Worm (Caenorhabditis elegans) whole organism, mixed stage, embryonic: ENCODE data around the gene cab-1.
A peak's percentile ranks its signal among the peaks of the same experiment; 100 is the strongest.

ENCODE experiments used
- M03D4.4 ChIP-seq: sonication (generic microtip); optimal IDR thresholded peaks from 2 replicates; lab custom pipeline; 2017; ENCODE audit warnings: mild to moderate bottlenecking, missing genetic modification characterization, missing compliant biosample characterization
- bed-3 ChIP-seq: fragments of 200-800 bp; sonication (Bioruptor generic); optimal IDR thresholded peaks from 3 replicates; lab custom pipeline; 2018; ENCODE audit warnings: mild to moderate bottlenecking, missing genetic modification characterization, moderate library complexity, missing compliant biosample characterization
- blmp-1 ChIP-seq: fragments of 150-350 bp; optimal IDR thresholded peaks from 2 replicates; lab custom pipeline; 2014; ENCODE audit warnings: missing biosample characterization, missing genetic modification characterization
- ceh-39 ChIP-seq: fragments of 150-350 bp; optimal IDR thresholded peaks from 2 replicates; lab custom pipeline; 2014; ENCODE audit warnings: missing biosample characterization, missing genetic modification characterization
- ceh-43 ChIP-seq: fragments of 200-800 bp; sonication (Bioruptor generic); optimal IDR thresholded peaks from 2 replicates; lab custom pipeline; 2018; ENCODE audit warnings: mild to moderate bottlenecking, missing genetic modification characterization, moderate library complexity, missing compliant biosample characterization
- ces-1 ChIP-seq: fragments of 150-350 bp; optimal IDR thresholded peaks from 2 replicates; lab custom pipeline; 2014; ENCODE audit warnings: missing biosample characterization, missing genetic modification reagents, missing genetic modification characterization
- drap-1 ChIP-seq: fragments of 200-800 bp; sonication (Bioruptor generic); optimal IDR thresholded peaks from 3 replicates; lab custom pipeline; 2018; ENCODE audit warnings: mild to moderate bottlenecking, missing genetic modification characterization, missing compliant biosample characterization
- elt-1 ChIP-seq: sonication (generic microtip); optimal IDR thresholded peaks from 2 replicates; lab custom pipeline; 2017; ENCODE audit warnings: missing genetic modification characterization, mild to moderate bottlenecking, missing compliant biosample characterization, antibody characterized with exemption, moderate library complexity, borderline replicate concordance; ENCODE audit not compliant: insufficient read depth
- elt-3 ChIP-seq: fragments of 150-350 bp; optimal IDR thresholded peaks from 2 replicates; lab custom pipeline; 2014; ENCODE audit warnings: missing biosample characterization, missing genetic modification characterization
- ham-2 ChIP-seq: fragments of 200-800 bp; sonication (Bioruptor generic); optimal IDR thresholded peaks from 2 replicates; lab custom pipeline; 2018; ENCODE audit warnings: mild to moderate bottlenecking, missing genetic modification characterization, missing compliant biosample characterization
- hlh-1 ChIP-seq: fragments of 150-350 bp; optimal IDR thresholded peaks from 2 replicates; lab custom pipeline; 2014; ENCODE audit warnings: missing biosample characterization, missing genetic modification reagents, missing genetic modification characterization
- lin-13 ChIP-seq: fragments of 150-350 bp; optimal IDR thresholded peaks from 2 replicates; lab custom pipeline; 2014; ENCODE audit warnings: missing biosample characterization, missing genetic modification characterization
- lin-32 ChIP-seq: fragments of 200-800 bp; sonication (Bioruptor generic); optimal IDR thresholded peaks from 2 replicates; lab custom pipeline; 2018; ENCODE audit warnings: mild to moderate bottlenecking, missing genetic modification characterization, missing compliant biosample characterization
- lsy-2 ChIP-seq: fragments of 150-350 bp; optimal IDR thresholded peaks from 2 replicates; lab custom pipeline; 2014; ENCODE audit warnings: missing biosample characterization, missing genetic modification characterization
- mab-5 ChIP-seq: fragments of 150-350 bp; optimal IDR thresholded peaks from 2 replicates; lab custom pipeline; 2014; ENCODE audit warnings: missing biosample characterization, missing genetic modification characterization
- mep-1 ChIP-seq: fragments of 150-350 bp; optimal IDR thresholded peaks from 2 replicates; lab custom pipeline; 2017; ENCODE audit warnings: missing biosample characterization, missing genetic modification reagents, missing genetic modification characterization, inconsistent platforms
- mls-2 ChIP-seq: sonication (generic microtip); optimal IDR thresholded peaks from 2 replicates; lab custom pipeline; 2016; ENCODE audit warnings: mild to moderate bottlenecking, missing genetic modification characterization, moderate library complexity, missing compliant biosample characterization
- nhr-2 ChIP-seq: fragments of 150-350 bp; optimal IDR thresholded peaks from 2 replicates; lab custom pipeline; 2014; ENCODE audit warnings: missing biosample characterization, missing genetic modification characterization
- nhr-237 ChIP-seq: fragments of 150-350 bp; optimal IDR thresholded peaks from 2 replicates; lab custom pipeline; 2014; ENCODE audit warnings: missing biosample characterization, missing genetic modification characterization
- nhr-28 ChIP-seq: fragments of 150-350 bp; optimal IDR thresholded peaks from 2 replicates; lab custom pipeline; 2014; ENCODE audit warnings: missing biosample characterization, missing genetic modification characterization
- nhr-76 ChIP-seq: sonication (generic microtip); optimal IDR thresholded peaks from 2 replicates; lab custom pipeline; 2017; ENCODE audit warnings: missing biosample characterization, missing genetic modification characterization
- sem-2 ChIP-seq: fragments of 200-800 bp; sonication (Bioruptor generic); optimal IDR thresholded peaks from 2 replicates; lab custom pipeline; 2018; ENCODE audit warnings: mild to moderate bottlenecking, missing genetic modification characterization, missing compliant biosample characterization
- snpc-4 ChIP-seq: fragments of 150-350 bp; optimal IDR thresholded peaks from 2 replicates; lab custom pipeline; 2014; ENCODE audit warnings: missing biosample characterization, missing genetic modification characterization
- unc-39 ChIP-seq: fragments of 150-350 bp; optimal IDR thresholded peaks from 2 replicates; lab custom pipeline; 2014; ENCODE audit warnings: missing biosample characterization, missing genetic modification characterization
- unc-62 ChIP-seq: fragments of 150-350 bp; optimal IDR thresholded peaks from 2 replicates; lab custom pipeline; 2014; ENCODE audit warnings: missing biosample characterization, missing genetic modification reagents, missing genetic modification characterization
- zip-8 ChIP-seq: fragments of 150-350 bp; optimal IDR thresholded peaks from 2 replicates; lab custom pipeline; 2014; ENCODE audit warnings: missing biosample characterization, missing genetic modification characterization
- ztf-11 ChIP-seq: fragments of 150-350 bp; optimal IDR thresholded peaks from 2 replicates; lab custom pipeline; 2014; ENCODE audit warnings: missing biosample characterization, missing genetic modification characterization

The cab-1 gene

DNA sequence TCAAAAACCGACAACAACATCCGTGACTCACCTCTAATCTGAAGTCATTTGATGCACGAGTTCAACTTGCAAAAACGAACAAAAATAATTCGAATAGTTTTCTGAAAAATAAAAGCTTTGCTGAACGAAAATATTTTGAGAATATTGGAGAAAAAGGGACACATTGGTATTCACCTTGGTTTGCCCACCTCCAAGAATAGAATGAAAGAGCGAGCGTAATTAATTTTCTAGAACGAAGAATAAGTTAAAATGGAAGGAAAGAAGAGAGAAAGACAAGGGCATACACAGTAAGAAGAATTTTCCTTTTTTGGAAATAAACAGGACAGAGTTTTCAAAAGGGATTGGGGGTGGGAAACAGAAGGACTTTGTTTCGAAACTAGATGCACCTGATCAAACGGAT lies at the start of gene cab-1:
TSS of gene cab-1 (minus strand) at position 101 of the 400 bp plus-strand sequence.
- no peak for TF ChIP-seq sem-2 (GFP tag; lab: Kevin White, UChicago)
- TF ChIP-seq elt-1 (tag; lab: Kevin White, UChicago): no peak
- no peak for TF ChIP-seq ces-1 (GFP tag; lab: Kevin White, UChicago)
- no peak for TF ChIP-seq nhr-76
- TF ChIP-seq unc-39 (tag; lab: Kevin White, UChicago): no peak
- TF ChIP-seq mab-5 (tag; lab: Kevin White, UChicago): no peak

DNA sequence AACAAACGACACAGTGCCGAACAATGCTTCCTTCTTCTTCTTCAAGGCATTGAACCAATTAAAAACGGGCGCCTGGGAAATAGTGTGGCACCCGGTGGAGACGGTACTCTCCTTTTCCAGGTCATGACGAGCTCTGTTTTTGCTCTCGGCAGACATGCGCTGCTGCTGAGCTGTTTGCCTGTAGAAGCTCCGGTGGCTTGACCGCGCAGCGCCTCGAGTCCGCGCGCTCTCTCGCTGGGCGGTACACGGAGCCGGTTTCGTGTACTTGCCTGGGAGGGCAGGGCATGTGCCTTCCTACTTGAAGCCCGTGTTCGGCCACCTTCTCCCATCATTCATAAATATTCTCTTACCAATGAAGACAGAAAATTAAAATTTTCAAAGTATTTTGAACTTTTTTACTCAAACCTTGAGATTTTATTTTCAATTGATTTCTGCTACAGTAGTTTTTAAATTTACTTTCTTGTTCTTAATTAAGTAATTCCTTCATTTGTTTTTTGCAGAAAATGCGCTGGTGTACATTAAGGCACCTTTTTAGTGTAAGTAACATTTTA lies 47.8 kb upstream of the cab-1 start, which contains the start of gene E01G6.1:
TSS of gene E01G6.1 (plus strand) at position 501 of the 551 bp plus-strand sequence.
- TF ChIP-seq ces-1 (GFP tag; lab: Kevin White, UChicago): no peak
- no peak for TF ChIP-seq ceh-39 (tag; lab: Kevin White, UChicago)
- no peak for TF ChIP-seq M03D4.4
- no peak for TF ChIP-seq mab-5 (tag; lab: Kevin White, UChicago)
- no peak for TF ChIP-seq snpc-4 (tag; lab: Kevin White, UChicago)
- no peak for TF ChIP-seq mls-2 (tag; lab: Kevin White, UChicago)

DNA sequence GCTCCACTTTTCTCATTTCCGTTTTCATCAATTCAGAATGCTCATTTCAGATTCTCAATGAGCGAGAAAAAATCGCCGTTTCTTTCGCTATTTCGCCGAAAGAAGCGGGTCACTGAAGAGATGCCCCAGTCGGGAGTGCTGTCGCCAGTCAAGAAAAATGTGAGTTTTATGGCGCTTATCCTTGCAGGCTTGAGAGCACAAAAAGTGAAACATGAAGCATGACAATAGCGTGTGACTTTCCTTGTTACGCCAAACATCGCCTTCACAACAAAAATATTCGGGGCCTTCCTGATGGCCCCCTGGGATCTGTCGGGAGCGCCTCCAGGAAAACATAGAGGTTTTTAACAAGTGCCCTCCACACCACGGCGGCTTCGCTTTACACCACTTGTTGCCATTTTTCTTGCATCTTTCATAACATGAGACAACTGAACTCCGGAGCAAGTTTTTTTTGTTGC lies 43.9 kb upstream of the cab-1 start, which contains the start of gene E01G6.2:
TSS of gene E01G6.2 (plus strand) at position 51 of the 455 bp plus-strand sequence.
- no peak for TF ChIP-seq ham-2 (GFP tag; lab: Kevin White, UChicago)
- no peak for TF ChIP-seq unc-39 (tag; lab: Kevin White, UChicago)
- no peak for TF ChIP-seq drap-1
- no peak for TF ChIP-seq ztf-11 (tag; lab: Kevin White, UChicago)
- no peak for TF ChIP-seq nhr-2 (tag; lab: Kevin White, UChicago)
- no peak for TF ChIP-seq ces-1 (GFP tag; lab: Kevin White, UChicago)
- TF ChIP-seq sem-2 (GFP tag; lab: Kevin White, UChicago): no peak
- no peak for TF ChIP-seq hlh-1 (tag; lab: Kevin White, UChicago)
- TF ChIP-seq bed-3 (GFP tag; lab: Kevin White, UChicago): no peak
- no peak for TF ChIP-seq lin-32 (GFP tag; lab: Kevin White, UChicago)
- TF ChIP-seq elt-1 (tag; lab: Kevin White, UChicago): no peak
- no peak for TF ChIP-seq lsy-2 (tag; lab: Kevin White, UChicago)
- TF ChIP-seq blmp-1: no peak
- TF ChIP-seq ceh-39 (tag; lab: Kevin White, UChicago): no peak
- TF ChIP-seq, all 35 proteins: peak for 0

DNA sequence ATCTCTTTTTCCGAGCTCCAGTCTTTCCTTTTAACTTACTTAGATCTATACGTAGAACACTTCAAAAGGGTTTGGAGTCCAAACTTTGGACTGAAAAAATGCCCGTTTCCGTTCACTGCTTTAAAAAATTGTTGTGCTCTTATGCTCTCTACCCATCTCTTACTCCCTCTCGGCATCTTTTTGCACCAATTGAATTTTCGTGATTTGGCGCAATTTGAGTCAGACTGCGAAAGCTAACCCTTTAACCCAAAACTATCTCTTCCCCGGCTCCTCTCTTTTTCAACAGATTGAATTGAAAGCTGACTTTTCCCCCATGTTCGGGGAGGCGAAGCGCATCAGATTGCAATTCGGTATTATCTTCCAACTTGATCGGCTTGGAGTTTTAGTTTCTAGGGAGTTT lies 39.5 kb upstream of the cab-1 start:
- TF ChIP-seq ces-1 (GFP tag; lab: Kevin White, UChicago) (peak; percentile 80), mep-1 (tag; lab: Kevin White, UChicago) (no peak)

DNA sequence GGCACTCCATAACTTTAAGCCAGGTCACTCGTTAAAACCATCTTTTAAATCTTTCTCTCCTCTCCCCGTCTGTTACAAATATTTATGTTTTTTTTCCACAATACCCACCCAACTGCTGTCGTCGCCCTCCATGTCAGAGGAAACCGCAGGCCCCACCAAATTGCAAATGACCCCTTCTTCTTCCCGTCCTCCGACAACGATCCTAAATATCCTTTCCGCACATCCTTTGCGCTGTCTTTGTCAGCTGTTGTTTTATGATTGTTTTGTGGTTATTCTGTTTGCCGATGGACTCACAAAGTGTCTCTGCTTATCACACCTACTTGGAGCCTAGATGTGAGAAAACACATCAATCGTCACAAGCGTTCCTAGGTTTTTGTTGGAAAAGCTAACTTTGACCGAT lies 35.4 kb upstream of the cab-1 start:
- TF ChIP-seq unc-62 (GFP tag; lab: Kevin White, UChicago): peak; percentile 22
- peak; percentile 91 for TF ChIP-seq hlh-1 (tag; lab: Kevin White, UChicago)
- no peak for TF ChIP-seq nhr-28 (tag; lab: Kevin White, UChicago)

DNA sequence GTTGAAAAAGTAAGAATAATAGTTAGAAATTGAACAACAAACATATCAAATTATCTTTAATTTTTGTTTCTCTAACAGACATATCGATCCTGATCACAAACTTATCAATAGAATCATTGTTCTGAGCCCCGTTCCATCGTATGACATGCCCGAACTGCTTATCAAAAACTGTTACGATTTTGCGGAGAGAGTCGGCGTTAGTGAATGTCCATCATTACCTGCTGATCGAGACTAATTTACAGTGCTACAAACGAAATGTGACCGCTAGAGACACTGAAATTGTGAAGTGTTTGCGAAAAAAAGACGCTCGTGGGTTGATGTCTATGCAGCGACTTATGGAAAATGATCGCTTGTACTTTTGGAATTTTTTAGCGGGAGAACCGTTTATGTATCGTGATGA lies 30.2 kb upstream of the cab-1 start:
- TF ChIP-seq mab-5 (tag; lab: Kevin White, UChicago) (no peak), lin-32 (GFP tag; lab: Kevin White, UChicago) (no peak), nhr-237 (tag; lab: Kevin White, UChicago) (no peak), unc-39 (tag; lab: Kevin White, UChicago) (no peak), elt-3 (tag; lab: Kevin White, UChicago) (no peak), ztf-11 (tag; lab: Kevin White, UChicago) (no peak), hlh-1 (tag; lab: Kevin White, UChicago) (no peak), elt-1 (tag; lab: Kevin White, UChicago) (no peak)

DNA sequence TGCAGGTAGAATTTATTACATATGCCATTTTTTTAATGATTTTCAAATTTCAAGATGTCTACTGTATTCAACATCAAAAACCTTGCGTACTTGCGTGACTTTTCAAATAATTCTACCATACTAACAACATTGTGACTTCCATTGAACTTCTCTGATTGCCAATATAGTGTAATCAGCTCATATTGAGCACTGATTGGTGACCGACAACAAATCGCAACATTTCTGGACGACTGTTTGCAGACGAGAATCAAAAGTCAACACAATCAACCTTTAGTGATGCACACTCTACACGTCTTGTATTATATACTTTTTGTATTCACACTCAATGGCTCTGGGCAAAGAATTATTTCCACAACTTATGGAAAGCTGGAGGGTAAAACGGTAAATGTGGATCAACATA lies 28.8 kb upstream of the cab-1 start, which contains the start of gene cest-3:
TSS of gene cest-3 (plus strand) at position 190 of the 400 bp plus-strand sequence.
- TF ChIP-seq sem-2 (GFP tag; lab: Kevin White, UChicago) (no peak), hlh-1 (tag; lab: Kevin White, UChicago) (no peak), lin-13 (tag; lab: Kevin White, UChicago) (no peak), lsy-2 (tag; lab: Kevin White, UChicago) (no peak), M03D4.4 (no peak), blmp-1 (no peak), mls-2 (tag; lab: Kevin White, UChicago) (no peak), ceh-43 (GFP tag; lab: Kevin White, UChicago) (no peak), zip-8 (tag; lab: Kevin White, UChicago) (no peak)
